Fruit fly (Drosophila melanogaster) whole organism, adult: Measurements from ENCODE around the gene CG17362.

Experiments used
- CG1620 ChIP-seq: fragments of 200-800 bp; sonication (Bioruptor generic); optimal IDR thresholded peaks from 2 replicates; lab custom pipeline; 2016; ENCODE audit warnings: missing biosample characterization, missing genetic modification characterization
- CG7101 ChIP-seq: fragments of 200-800 bp; sonication (Bioruptor generic); optimal IDR thresholded peaks from 2 replicates; lab custom pipeline; 2018; ENCODE audit warnings: missing biosample characterization, mild to moderate bottlenecking, missing genetic modification characterization, moderate library complexity
- Hr96 ChIP-seq: fragments of 200-800 bp; sonication (Bioruptor generic); optimal IDR thresholded peaks from 2 replicates; lab custom pipeline; 2016; ENCODE audit warnings: missing biosample characterization, missing genetic modification characterization
- cic ChIP-seq: fragments of 200-800 bp; sonication (Bioruptor generic); optimal IDR thresholded peaks from 2 replicates; lab custom pipeline; 2017; ENCODE audit warnings: missing biosample characterization, mild to moderate bottlenecking, missing genetic modification characterization, moderate library complexity
- kay ChIP-seq: fragments of 200-800 bp; sonication (Bioruptor generic); peaks from one replicate; lab custom pipeline; 2016; ENCODE audit warnings: missing biosample characterization, missing genetic modification characterization, borderline replicate concordance

DNA sequence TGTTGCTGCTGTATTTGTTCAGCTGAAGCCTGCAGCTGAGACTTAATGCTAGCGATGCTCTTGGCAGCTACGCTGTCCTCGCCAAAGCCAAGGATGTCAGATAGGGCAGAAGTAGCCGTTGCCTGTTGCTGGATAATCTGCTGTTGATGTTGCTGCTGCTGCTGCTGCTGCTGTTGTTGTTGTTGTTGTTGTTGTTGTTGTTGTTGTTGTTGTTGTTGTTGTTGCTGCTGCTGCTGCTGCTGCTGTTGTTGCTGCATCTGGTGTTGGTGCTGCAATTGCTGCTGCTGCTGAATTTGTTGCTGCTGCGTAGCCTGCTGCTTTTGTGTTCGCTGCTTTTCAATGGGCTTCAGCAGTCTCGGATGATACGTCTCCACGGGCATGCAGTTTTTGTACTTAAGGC lies 41.1 kb downstream of the CG17362 start:
- TF ChIP-seq CG7101 (tag; lab: Kevin White, UChicago) (no peak), kay (GFP tag; lab: Kevin White, UChicago) (no peak), cic (no peak), Hr96 (GFP tag; lab: Kevin White, UChicago) (no peak), CG1620 (GFP tag; lab: Kevin White, UChicago) (no peak)
